Worm (Caenorhabditis elegans) whole organism, L4 larva: ENCODE results near the gene gpa-11.

Source experiments
- D1046.2 ChIP-seq: fragments of 200-800 bp; sonication (Bioruptor generic); IDR thresholded peaks from 2 replicates; pipeline ENCODE4 v1.3.6; 2022; ENCODE audit warnings: missing genetic modification characterization, missing compliant biosample characterization
- F49E8.2 ChIP-seq: sonication (generic microtip); optimal IDR thresholded peaks from 2 replicates; lab custom pipeline; 2016; ENCODE audit warnings: missing compliant biosample characterization, mild to moderate bottlenecking, missing genetic modification characterization, borderline replicate concordance
- T26A8.4 ChIP-seq: fragments of 200-800 bp; sonication (Bioruptor generic); IDR thresholded peaks from 2 replicates; pipeline ENCODE4 v1.3.6; 2022; ENCODE audit warnings: missing genetic modification characterization, missing compliant biosample characterization
- Y5F2A.4 ChIP-seq: fragments of 200-800 bp; sonication (Bioruptor generic); optimal IDR thresholded peaks from 2 replicates; lab custom pipeline; 2018; ENCODE audit warnings: mild to moderate bottlenecking, missing genetic modification characterization, missing compliant biosample characterization
- aha-1 ChIP-seq: fragments of 150-350 bp; peaks from one replicate; lab custom pipeline; 2014; ENCODE audit warnings: missing biosample characterization, missing genetic modification characterization
- attf-4 ChIP-seq: sonication (generic microtip); optimal IDR thresholded peaks from 3 replicates; lab custom pipeline; 2017; ENCODE audit warnings: missing biosample characterization, missing genetic modification characterization
- ceh-28 ChIP-seq: fragments of 150-350 bp; optimal IDR thresholded peaks from 2 replicates; lab custom pipeline; 2014; ENCODE audit warnings: missing biosample characterization, missing genetic modification reagents, missing genetic modification characterization
- ceh-44 ChIP-seq: fragments of 200-800 bp; sonication (Bioruptor generic); IDR thresholded peaks from 2 replicates; pipeline ENCODE4 v1.3.6; 2022; ENCODE audit warnings: missing genetic modification reagents, missing genetic modification characterization, missing compliant biosample characterization
- ceh-62 ChIP-seq: sonication (generic microtip); optimal IDR thresholded peaks from 2 replicates; lab custom pipeline; 2017; ENCODE audit warnings: missing biosample characterization, missing genetic modification characterization
- ctbp-1 ChIP-seq: fragments of 200-800 bp; sonication (Bioruptor generic); IDR thresholded peaks from 2 replicates; pipeline ENCODE4 v1.3.6; 2022; ENCODE audit warnings: missing genetic modification reagents, missing genetic modification characterization, missing compliant biosample characterization
- dmd-6 ChIP-seq: fragments of 200-800 bp; sonication (Bioruptor generic); IDR thresholded peaks from 2 replicates; pipeline ENCODE4 v1.3.6; 2022; ENCODE audit warnings: missing genetic modification reagents, missing genetic modification characterization, missing compliant biosample characterization
- dmd-8 ChIP-seq: fragments of 200-800 bp; sonication (Bioruptor generic); IDR thresholded peaks from 2 replicates; pipeline ENCODE4 v1.3.6; 2022; ENCODE audit warnings: missing genetic modification characterization, missing compliant biosample characterization
- egl-43 ChIP-seq: fragments of 200-800 bp; sonication (Bioruptor generic); IDR thresholded peaks from 2 replicates; pipeline ENCODE4 v1.3.6; 2022; ENCODE audit warnings: missing genetic modification reagents, missing genetic modification characterization, missing compliant biosample characterization
- jun-1 ChIP-seq: fragments of 150-350 bp; optimal IDR thresholded peaks from 2 replicates; lab custom pipeline; 2014; ENCODE audit warnings: missing biosample characterization, missing genetic modification reagents, missing genetic modification characterization
- lim-7 ChIP-seq: fragments of 200-800 bp; sonication (Bioruptor generic); IDR thresholded peaks from 2 replicates; pipeline ENCODE4 v1.3.6; 2022; ENCODE audit warnings: missing genetic modification characterization, missing compliant biosample characterization
- lin-29 ChIP-seq: fragments of 200-800 bp; sonication (Bioruptor generic); IDR thresholded peaks from 2 replicates; pipeline ENCODE4 v1.3.6; 2022; ENCODE audit warnings: missing genetic modification reagents, missing genetic modification characterization, missing compliant biosample characterization
- lin-39 ChIP-seq: fragments of 150-350 bp; optimal IDR thresholded peaks from 2 replicates; lab custom pipeline; 2014; ENCODE audit warnings: missing biosample characterization, missing genetic modification reagents, missing genetic modification characterization
- lsy-2 ChIP-seq, 2 experiments: fragments of 150-350 bp in 1 of 2; sonication (generic microtip) in 1 of 2; optimal IDR thresholded peaks; 2 replicates each; lab custom pipeline; 2014 to 2017; ENCODE audit warnings: missing biosample characterization in 2 of 2, missing genetic modification characterization in 2 of 2
- mep-1 ChIP-seq: fragments of 150-350 bp; sonication (generic microtip); optimal IDR thresholded peaks from 3 replicates; lab custom pipeline; 2014; ENCODE audit warnings: missing biosample characterization, missing genetic modification characterization
- nhr-11 ChIP-seq: fragments of 150-350 bp; optimal IDR thresholded peaks from 2 replicates; lab custom pipeline; 2014; ENCODE audit warnings: missing biosample characterization, missing genetic modification characterization
- nhr-111 ChIP-seq: fragments of 200-800 bp; sonication (Bioruptor generic); optimal IDR thresholded peaks from 2 replicates; lab custom pipeline; 2018; ENCODE audit warnings: mild to moderate bottlenecking, missing genetic modification characterization, missing compliant biosample characterization
- nhr-237 ChIP-seq: sonication (generic microtip); optimal IDR thresholded peaks from 2 replicates; lab custom pipeline; 2017; ENCODE audit warnings: missing biosample characterization, missing genetic modification characterization
- nhr-42 ChIP-seq: fragments of 200-800 bp; sonication (Bioruptor generic); IDR thresholded peaks from 2 replicates; pipeline ENCODE4 v1.3.6; 2022; ENCODE audit warnings: missing genetic modification characterization, missing compliant biosample characterization
- nhr-48 ChIP-seq: sonication (generic microtip); optimal IDR thresholded peaks from 2 replicates; lab custom pipeline; 2016; ENCODE audit warnings: mild to moderate bottlenecking, missing genetic modification characterization, missing compliant biosample characterization
- php-3 ChIP-seq: fragments of 200-800 bp; sonication (Bioruptor generic); IDR thresholded peaks from 2 replicates; pipeline ENCODE4 v1.3.6; 2022; ENCODE audit warnings: missing genetic modification reagents, missing genetic modification characterization, missing compliant biosample characterization
- pqm-1 ChIP-seq: sonication (generic microtip); optimal IDR thresholded peaks from 2 replicates; lab custom pipeline; 2017; ENCODE audit warnings: missing biosample characterization, missing genetic modification characterization
- rbr-2 ChIP-seq: sonication (generic microtip); optimal IDR thresholded peaks from 2 replicates; lab custom pipeline; 2016; ENCODE audit warnings: missing genotype, missing genetic modification characterization, missing compliant biosample characterization
- saeg-2 ChIP-seq: fragments of 200-800 bp; sonication (Bioruptor generic); IDR thresholded peaks from 2 replicates; pipeline ENCODE4 v1.3.6; 2022; ENCODE audit warnings: missing genetic modification reagents, missing genetic modification characterization, missing compliant biosample characterization
- sdz-12 ChIP-seq: fragments of 200-800 bp; sonication (Bioruptor generic); optimal IDR thresholded peaks from 2 replicates; lab custom pipeline; 2018; ENCODE audit warnings: mild to moderate bottlenecking, missing genetic modification characterization, missing compliant biosample characterization
- set-16 ChIP-seq: fragments of 200-800 bp; sonication (Bioruptor generic); IDR thresholded peaks from 2 replicates; pipeline ENCODE4 v1.3.6; 2022; ENCODE audit warnings: missing genetic modification reagents, missing genetic modification characterization, missing compliant biosample characterization
- skn-1 ChIP-seq: fragments of 150-350 bp; optimal IDR thresholded peaks from 2 replicates; lab custom pipeline; 2014; ENCODE audit warnings: missing biosample characterization, missing genetic modification characterization
- tra-1 ChIP-seq: fragments of 200-800 bp; sonication (Bioruptor generic); IDR thresholded peaks from 2 replicates; pipeline ENCODE4 v1.3.6; 2022; ENCODE audit warnings: missing genetic modification reagents, missing genetic modification characterization, missing compliant biosample characterization
- unc-130 ChIP-seq: sonication (generic microtip); optimal IDR thresholded peaks from 2 replicates; lab custom pipeline; 2016; ENCODE audit warnings: missing genetic modification reagents, missing genetic modification characterization, missing compliant biosample characterization

Gene gpa-11

DNA sequence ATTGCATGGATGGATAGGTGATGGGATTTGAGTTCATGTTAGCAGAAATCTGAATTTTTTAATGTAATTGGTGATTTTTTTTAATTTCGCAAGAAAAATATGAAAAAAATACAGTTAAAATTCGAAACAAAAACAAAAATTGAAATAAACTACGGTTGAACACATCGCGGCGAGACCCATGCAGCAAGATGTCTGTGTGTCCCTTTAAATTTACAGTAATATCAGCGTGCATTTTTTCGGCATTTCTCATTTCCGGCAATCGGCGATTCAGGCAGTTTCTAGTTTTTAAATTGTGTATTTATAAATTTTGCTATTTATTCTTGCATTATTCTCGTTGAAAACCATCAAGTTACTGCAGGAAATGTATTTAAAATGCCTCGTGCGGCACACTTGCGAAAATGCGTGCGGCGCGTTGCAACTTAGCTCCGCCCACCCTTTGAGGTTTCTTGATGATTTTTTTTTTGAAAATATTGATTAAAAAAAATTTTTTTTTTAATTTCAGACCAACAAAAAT, 9.2 kb upstream of the gpa-11 start, which contains the start of the genes fbxc-44 and C16A11.2 (continued):
- TF ChIP-seq F49E8.2 (tag; lab: Kevin White, UChicago), result no peak

DNA sequence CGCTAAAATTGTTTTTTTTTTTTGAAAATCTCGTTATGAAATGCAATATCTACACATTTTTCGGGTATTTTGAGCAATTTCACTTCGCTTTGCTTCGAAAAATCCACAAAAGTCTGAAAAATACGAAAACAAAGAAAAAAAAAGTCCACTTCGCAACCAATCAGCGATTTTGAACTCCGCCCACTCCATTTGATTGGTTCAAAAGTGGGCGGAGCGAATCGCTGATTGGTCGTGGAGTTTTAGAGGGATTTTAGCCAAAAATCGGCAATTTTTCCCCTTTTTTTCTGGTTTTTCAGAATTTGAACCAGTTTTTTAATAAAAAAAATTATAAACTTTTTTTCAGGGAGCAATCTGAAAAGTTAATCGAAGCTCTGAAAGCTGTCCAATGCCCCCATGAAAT, 8.0 kb upstream of the gpa-11 start:
- TF ChIP-seq ceh-44 (GFP tag; lab: Robert Waterston, UW) (no peak), ceh-28 (tag; lab: Kevin White, UChicago) (no peak), D1046.2 (GFP tag; lab: Robert Waterston, UW) (no peak), rbr-2 (tag; lab: Kevin White, UChicago) (no peak), nhr-42 (GFP tag; lab: Robert Waterston, UW) (no peak), lin-29 (GFP tag; lab: Robert Waterston, UW) (no peak), nhr-237 (tag; lab: Kevin White, UChicago) (no peak), lim-7 (no peak), Y5F2A.4 (GFP tag; lab: Kevin White, UChicago) (no peak), set-16 (GFP tag; lab: Robert Waterston, UW) (no peak), nhr-11 (tag; lab: Kevin White, UChicago) (no peak), jun-1 (tag; lab: Kevin White, UChicago) (no peak), sdz-12 (GFP tag; lab: Kevin White, UChicago) (no peak), ctbp-1 (no peak), dmd-6 (GFP tag; lab: Robert Waterston, UW) (no peak), skn-1 (no peak), pqm-1 (no peak)
- TF ChIP-seq, all 104 proteins: peak for 0

DNA sequence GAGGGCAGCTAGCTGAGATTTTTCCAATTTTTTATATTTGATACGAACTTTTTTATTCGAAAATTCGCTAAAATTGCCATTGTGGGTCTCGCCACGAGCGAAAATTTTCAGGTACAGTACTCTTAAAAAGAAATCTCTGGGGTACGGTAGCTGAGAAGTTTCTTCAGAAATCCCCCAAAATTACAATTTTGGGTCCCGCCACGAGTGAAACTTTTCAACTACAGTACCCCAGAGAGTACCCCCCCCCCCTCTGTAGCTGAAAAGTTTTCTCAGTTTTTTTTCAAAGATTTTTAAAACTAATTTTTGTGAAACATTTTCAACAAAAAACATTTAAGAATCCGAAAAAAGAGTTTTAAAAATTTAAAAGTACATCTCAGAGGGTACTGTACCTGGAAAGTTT, 2.0 kb upstream of the gpa-11 start:
- TF ChIP-seq php-3 (GFP tag; lab: Robert Waterston, UW) (no peak), mep-1 (tag; lab: Kevin White, UChicago) (no peak), nhr-48 (no peak), attf-4 (no peak), nhr-237 (tag; lab: Kevin White, UChicago) (no peak), tra-1 (GFP tag; lab: Robert Waterston, UW) (no peak), ceh-62 (tag; lab: Kevin White, UChicago) (no peak), dmd-8 (GFP tag; lab: Robert Waterston, UW) (no peak), pqm-1 (no peak), lsy-2 (tag; optimal IDR thresholded peaks at IDR 0.05; lab: Kevin White, UChicago) (no peak), F49E8.2 (tag; lab: Kevin White, UChicago) (no peak), lin-39 (tag; lab: Kevin White, UChicago) (no peak), aha-1 (tag; lab: Kevin White, UChicago) (no peak), saeg-2 (GFP tag; lab: Robert Waterston, UW) (no peak)

ce11 chrII:4256541-4257001, 9.6 kb downstream of the gpa-11 start, which contains the start of gene C16A11.7:
C16A11.7 (minus strand) TSS chrII:4256951.
- no peak for TF ChIP-seq nhr-111
- TF ChIP-seq egl-43 (GFP tag; lab: Robert Waterston, UW), result no peak
- no peak for TF ChIP-seq T26A8.4
- peak; percentile 95 for TF ChIP-seq ceh-28 (tag; lab: Kevin White, UChicago)
- TF ChIP-seq set-16 (GFP tag; lab: Robert Waterston, UW), result no peak
- TF ChIP-seq unc-130 (GFP tag; lab: Kevin White, UChicago), result no peak

DNA sequence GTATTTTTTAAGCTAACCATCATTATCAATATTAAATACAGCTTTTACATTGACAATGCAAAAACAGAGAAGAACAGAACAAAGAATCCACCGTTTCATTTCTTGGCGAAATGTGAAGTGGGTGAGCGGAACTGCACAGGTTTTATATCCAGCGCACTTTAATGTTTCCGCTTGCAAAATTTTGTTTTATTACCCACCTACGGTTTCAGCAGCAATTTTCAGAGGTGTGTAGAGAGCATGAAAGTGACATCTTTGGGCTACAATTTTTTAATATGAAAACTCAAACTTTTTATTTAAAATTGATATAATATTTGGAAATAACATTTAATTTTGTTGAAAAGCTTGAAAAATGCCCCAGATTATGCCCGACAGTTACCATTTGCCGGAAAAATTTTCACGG, 11.7 kb downstream of the gpa-11 start, which contains the start of gene clec-135:
clec-135 (minus strand) TSS at position 101 of the 400 bp plus-strand sequence.
- no peak for TF ChIP-seq ceh-44 (GFP tag; lab: Robert Waterston, UW)
- TF ChIP-seq, all 104 proteins: peak for 0
